Worm (Caenorhabditis elegans) whole organism, L4 larva: Measurements from ENCODE around the gene kqt-2.

ENCODE experiments used
- D1046.2 ChIP-seq: fragments of 200-800 bp; sonication (Bioruptor generic); IDR thresholded peaks from 2 replicates; pipeline ENCODE4 v1.3.6; 2022; ENCODE audit warnings: missing genetic modification characterization, missing compliant biosample characterization
- T26A8.4 ChIP-seq: fragments of 200-800 bp; sonication (Bioruptor generic); IDR thresholded peaks from 2 replicates; pipeline ENCODE4 v1.3.6; 2022; ENCODE audit warnings: missing genetic modification characterization, missing compliant biosample characterization
- Y75B8A.6 ChIP-seq: fragments of 200-800 bp; sonication (Bioruptor generic); IDR thresholded peaks from 2 replicates; pipeline ENCODE4 v1.3.6; 2022; ENCODE audit warnings: missing genetic modification reagents, missing genetic modification characterization, missing compliant biosample characterization
- ZK337.2 ChIP-seq: fragments of 200-800 bp; sonication (Bioruptor generic); IDR thresholded peaks from 2 replicates; pipeline ENCODE4 v1.3.6; 2022; ENCODE audit warnings: missing genetic modification reagents, missing genetic modification characterization, missing compliant biosample characterization
- aha-1 ChIP-seq: fragments of 150-350 bp; peaks from one replicate; lab custom pipeline; 2014; ENCODE audit warnings: missing biosample characterization, missing genetic modification characterization
- ama-1 ChIP-seq: fragments of 150-350 bp; optimal IDR thresholded peaks from 2 replicates; lab custom pipeline; 2014; ENCODE audit warnings: inconsistent platforms, mixed read lengths
- arid-1 ChIP-seq: fragments of 200-800 bp; sonication (Bioruptor generic); conservative IDR thresholded peaks from 2 replicates; pipeline ENCODE4 v1.3.6; 2022; ENCODE audit warnings: missing genetic modification reagents, missing genetic modification characterization, missing compliant biosample characterization
- ceh-20 ChIP-seq: fragments of 200-800 bp; sonication (Bioruptor generic); IDR thresholded peaks from 2 replicates; pipeline ENCODE4 v1.3.6; 2022; ENCODE audit warnings: missing genetic modification reagents, missing genetic modification characterization, missing compliant biosample characterization
- ceh-28 ChIP-seq: fragments of 150-350 bp; optimal IDR thresholded peaks from 2 replicates; lab custom pipeline; 2014; ENCODE audit warnings: missing biosample characterization, missing genetic modification reagents, missing genetic modification characterization
- ceh-44 ChIP-seq: fragments of 200-800 bp; sonication (Bioruptor generic); IDR thresholded peaks from 2 replicates; pipeline ENCODE4 v1.3.6; 2022; ENCODE audit warnings: missing genetic modification reagents, missing genetic modification characterization, missing compliant biosample characterization
- ctbp-1 ChIP-seq: fragments of 200-800 bp; sonication (Bioruptor generic); IDR thresholded peaks from 2 replicates; pipeline ENCODE4 v1.3.6; 2022; ENCODE audit warnings: missing genetic modification reagents, missing genetic modification characterization, missing compliant biosample characterization
- daf-16 ChIP-seq, 3 experiments: sonication (generic microtip); optimal IDR thresholded peaks; 2 replicates each; lab custom pipeline; 2016 to 2017; ENCODE audit warnings: missing genetic modification characterization in 3 of 3, missing genetic modification reagents in 3 of 3, mild to moderate bottlenecking in 2 of 3, missing compliant biosample characterization in 2 of 3, missing biosample characterization in 1 of 3, moderate library complexity in 1 of 3
- dmd-6 ChIP-seq: fragments of 200-800 bp; sonication (Bioruptor generic); IDR thresholded peaks from 2 replicates; pipeline ENCODE4 v1.3.6; 2022; ENCODE audit warnings: missing genetic modification reagents, missing genetic modification characterization, missing compliant biosample characterization
- dmd-8 ChIP-seq: fragments of 200-800 bp; sonication (Bioruptor generic); IDR thresholded peaks from 2 replicates; pipeline ENCODE4 v1.3.6; 2022; ENCODE audit warnings: missing genetic modification characterization, missing compliant biosample characterization
- dmd-9 ChIP-seq: fragments of 200-800 bp; sonication (Bioruptor generic); IDR thresholded peaks from 2 replicates; pipeline ENCODE4 v1.3.6; 2022; ENCODE audit warnings: missing genetic modification reagents, missing genetic modification characterization, missing compliant biosample characterization
- dpl-1 ChIP-seq: fragments of 150-350 bp; optimal IDR thresholded peaks from 2 replicates; lab custom pipeline; 2014; ENCODE audit warnings: missing biosample characterization, missing genetic modification reagents, missing genetic modification characterization
- dve-1 ChIP-seq: sonication (generic microtip); optimal IDR thresholded peaks from 2 replicates; lab custom pipeline; 2017; ENCODE audit warnings: antibody characterized with exemption, mild to moderate bottlenecking, missing genetic modification characterization, missing compliant biosample characterization; ENCODE audit not compliant: insufficient read depth
- egl-43 ChIP-seq: fragments of 200-800 bp; sonication (Bioruptor generic); IDR thresholded peaks from 2 replicates; pipeline ENCODE4 v1.3.6; 2022; ENCODE audit warnings: missing genetic modification reagents, missing genetic modification characterization, missing compliant biosample characterization
- gei-8 ChIP-seq: fragments of 200-800 bp; sonication (Bioruptor generic); optimal IDR thresholded peaks from 2 replicates; lab custom pipeline; 2018; ENCODE audit warnings: mild to moderate bottlenecking, missing genetic modification characterization, missing compliant biosample characterization
- hif-1 ChIP-seq, 2 experiments: sonication (generic microtip); optimal IDR thresholded peaks; 2 replicates each; lab custom pipeline; 2016 to 2017; ENCODE audit warnings: missing compliant biosample characterization in 2 of 2, missing genetic modification characterization in 2 of 2, missing genetic modification reagents in 2 of 2, missing genotype in 2 of 2, mild to moderate bottlenecking in 1 of 2
- hlh-11 ChIP-seq: fragments of 200-800 bp; sonication (Bioruptor generic); optimal IDR thresholded peaks from 2 replicates; lab custom pipeline; 2018; ENCODE audit warnings: mild to moderate bottlenecking, missing genetic modification characterization, missing compliant biosample characterization
- hlh-30 ChIP-seq: sonication (generic microtip); optimal IDR thresholded peaks from 2 replicates; lab custom pipeline; 2017; ENCODE audit warnings: antibody characterized with exemption, mild to moderate bottlenecking, missing genetic modification characterization, missing compliant biosample characterization; ENCODE audit not compliant: insufficient read depth
- lin-1 ChIP-seq: fragments of 200-800 bp; sonication (Bioruptor generic); IDR thresholded peaks from 2 replicates; pipeline ENCODE4 v1.3.6; 2022; ENCODE audit warnings: missing genetic modification reagents, missing genetic modification characterization, missing compliant biosample characterization
- lin-13 ChIP-seq: fragments of 150-350 bp; optimal IDR thresholded peaks from 2 replicates; lab custom pipeline; 2014; ENCODE audit warnings: missing biosample characterization, missing genetic modification reagents, missing genetic modification characterization
- lin-15B ChIP-seq: fragments of 150-350 bp; sonication (generic microtip); optimal IDR thresholded peaks from 3 replicates; lab custom pipeline; 2014; ENCODE audit warnings: missing biosample characterization, missing genetic modification characterization
- lin-39 ChIP-seq: fragments of 150-350 bp; optimal IDR thresholded peaks from 2 replicates; lab custom pipeline; 2014; ENCODE audit warnings: missing biosample characterization, missing genetic modification reagents, missing genetic modification characterization
- lsy-2 ChIP-seq, 2 experiments: fragments of 150-350 bp in 1 of 2; sonication (generic microtip) in 1 of 2; optimal IDR thresholded peaks; 2 replicates each; lab custom pipeline; 2014 to 2017; ENCODE audit warnings: missing biosample characterization in 2 of 2, missing genetic modification characterization in 2 of 2
- madf-9 ChIP-seq: fragments of 200-800 bp; sonication (Bioruptor generic); conservative IDR thresholded peaks from 2 replicates; pipeline ENCODE4 v1.3.6; 2022; ENCODE audit warnings: missing genetic modification reagents, missing genetic modification characterization, missing compliant biosample characterization
- mdl-1 ChIP-seq, 2 experiments: fragments of 150-350 bp in 1 of 2; sonication (generic microtip) in 1 of 2; optimal IDR thresholded peaks; 2 replicates each; lab custom pipeline; 2014 to 2017; ENCODE audit warnings: missing biosample characterization in 2 of 2, missing genetic modification characterization in 2 of 2
- nhr-25 ChIP-seq: sonication (generic microtip); optimal IDR thresholded peaks from 2 replicates; lab custom pipeline; 2017; ENCODE audit warnings: missing genetic modification characterization, mild to moderate bottlenecking, missing compliant biosample characterization, antibody characterized with exemption, moderate library complexity, borderline replicate concordance; ENCODE audit not compliant: insufficient read depth
- nhr-28 ChIP-seq: fragments of 150-350 bp; optimal IDR thresholded peaks from 2 replicates; lab custom pipeline; 2014; ENCODE audit warnings: missing biosample characterization, missing genetic modification characterization
- nhr-42 ChIP-seq: fragments of 200-800 bp; sonication (Bioruptor generic); IDR thresholded peaks from 2 replicates; pipeline ENCODE4 v1.3.6; 2022; ENCODE audit warnings: missing genetic modification characterization, missing compliant biosample characterization
- nhr-48 ChIP-seq: sonication (generic microtip); optimal IDR thresholded peaks from 2 replicates; lab custom pipeline; 2016; ENCODE audit warnings: mild to moderate bottlenecking, missing genetic modification characterization, missing compliant biosample characterization
- nhr-6 ChIP-seq: fragments of 150-350 bp; optimal IDR thresholded peaks from 2 replicates; lab custom pipeline; 2014; ENCODE audit warnings: missing biosample characterization, missing genetic modification characterization
- php-3 ChIP-seq: fragments of 200-800 bp; sonication (Bioruptor generic); IDR thresholded peaks from 2 replicates; pipeline ENCODE4 v1.3.6; 2022; ENCODE audit warnings: missing genetic modification reagents, missing genetic modification characterization, missing compliant biosample characterization
- pqm-1 ChIP-seq: sonication (generic microtip); optimal IDR thresholded peaks from 2 replicates; lab custom pipeline; 2017; ENCODE audit warnings: missing biosample characterization, missing genetic modification characterization
- snpc-1.2 ChIP-seq: fragments of 200-800 bp; sonication (Bioruptor generic); IDR thresholded peaks from 2 replicates; pipeline ENCODE4 v1.3.6; 2022; ENCODE audit warnings: missing genetic modification reagents, missing genetic modification characterization, missing compliant biosample characterization
- spr-1 ChIP-seq: sonication (generic microtip); optimal IDR thresholded peaks from 2 replicates; lab custom pipeline; 2016; ENCODE audit warnings: mild to moderate bottlenecking, missing genetic modification characterization, missing compliant biosample characterization
- tag-97 ChIP-seq: fragments of 200-800 bp; sonication (Bioruptor generic); IDR thresholded peaks from 2 replicates; pipeline ENCODE4 v1.3.6; 2022; ENCODE audit warnings: missing genetic modification characterization, missing compliant biosample characterization
- tra-1 ChIP-seq: fragments of 200-800 bp; sonication (Bioruptor generic); IDR thresholded peaks from 2 replicates; pipeline ENCODE4 v1.3.6; 2022; ENCODE audit warnings: missing genetic modification reagents, missing genetic modification characterization, missing compliant biosample characterization
- unc-62 ChIP-seq, 3 experiments: fragments of 150-350 bp in 1 of 3; sonication (generic microtip); optimal IDR thresholded peaks in 2 of 3; peaks in 1 of 3; 1 replicate in 1 of 3; 2 replicates in 2 of 3; lab custom pipeline; 2014 to 2017; ENCODE audit warnings: missing biosample characterization in 3 of 3, missing genetic modification characterization in 3 of 3, missing genetic modification reagents in 3 of 3, missing genotype in 1 of 3
- zag-1 ChIP-seq: fragments of 150-350 bp; optimal IDR thresholded peaks from 2 replicates; lab custom pipeline; 2014; ENCODE audit warnings: missing biosample characterization, missing genetic modification characterization
- zfp-2 ChIP-seq: sonication (generic microtip); optimal IDR thresholded peaks from 2 replicates; lab custom pipeline; 2016; ENCODE audit warnings: mild to moderate bottlenecking, missing genetic modification characterization, missing compliant biosample characterization
- zip-11 ChIP-seq: fragments of 200-800 bp; sonication (Bioruptor generic); IDR thresholded peaks from 2 replicates; pipeline ENCODE4 v1.3.6; 2022; ENCODE audit warnings: missing genetic modification characterization, missing compliant biosample characterization

kqt-2 gene

DNA sequence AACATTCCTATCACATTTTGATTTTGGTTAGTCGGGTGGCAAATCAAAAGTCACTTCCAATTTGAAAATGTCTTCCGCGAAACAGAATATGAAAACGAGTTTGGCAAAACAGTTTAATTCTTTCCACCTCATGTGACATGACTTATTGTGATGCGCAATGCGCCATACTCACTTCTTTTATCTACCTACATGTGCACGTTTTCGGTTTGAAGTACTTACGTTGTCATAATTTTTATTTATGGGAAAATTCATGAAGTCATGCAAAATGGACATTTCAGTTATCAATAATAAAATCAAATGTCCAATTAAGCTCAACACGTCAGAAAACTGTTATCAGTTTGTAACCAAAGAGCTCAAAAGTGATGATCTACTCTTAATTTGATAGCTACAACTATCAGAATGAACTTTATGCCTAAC is 7.5 kb downstream of the kqt-2 start:
- peak; percentile 80 for TF ChIP-seq php-3 (GFP tag; lab: Robert Waterston, UW)
- peak; percentile 67 for TF ChIP-seq dmd-6
- peak; percentile 64 for TF ChIP-seq hlh-11
- no peak for TF ChIP-seq aha-1 (tag; lab: Kevin White, UChicago)
- no peak for TF ChIP-seq gei-8
- peak; percentile 73 for TF ChIP-seq pqm-1 (tag; lab: Kevin White, UChicago)
- TF ChIP-seq mdl-1 (tag; optimal IDR thresholded peaks at IDR 0.05; lab: Kevin White, UChicago) = peak in 1 of 2 experiments; percentile 26
- TF ChIP-seq nhr-28 (tag; lab: Kevin White, UChicago) = peak; percentile 75
- TF ChIP-seq daf-16 (GFP tag; optimal IDR thresholded peaks at IDR 0.05; lab: Kevin White, UChicago) = no peak
- peak; percentile 82 for TF ChIP-seq daf-16 (tag; optimal IDR thresholded peaks at IDR 0.05; lab: Kevin White, UChicago)
- no peak for TF ChIP-seq arid-1
- TF ChIP-seq ctbp-1 (GFP tag; lab: Robert Waterston, UW) = no peak
- TF ChIP-seq tra-1 = peak; percentile 44; the same call in 1 of the 2 replicates
- TF ChIP-seq unc-62 (GFP tag; optimal IDR thresholded peaks at IDR 0.05 in 1 of 2; lab: Kevin White, UChicago) = peak in 1 of 2 experiments; percentile 77
- no peak for TF ChIP-seq unc-62 (tag; optimal IDR thresholded peaks at IDR 0.05; lab: Kevin White, UChicago)
- TF ChIP-seq nhr-42 (GFP tag; lab: Robert Waterston, UW) = no peak
- no peak for TF ChIP-seq ceh-44 (GFP tag; lab: Robert Waterston, UW)
- peak; percentile 79 for TF ChIP-seq dve-1 (tag; lab: Kevin White, UChicago)
- TF ChIP-seq hlh-30 (tag; lab: Kevin White, UChicago) = peak; percentile 59
- TF ChIP-seq ceh-20 (GFP tag; lab: Robert Waterston, UW) = 0 out of 2 replicates have a peak, but pooled peaks have one; percentile 31
- TF ChIP-seq hif-1 (tag; optimal IDR thresholded peaks at IDR 0.05; lab: Kevin White, UChicago) = no peak

DNA sequence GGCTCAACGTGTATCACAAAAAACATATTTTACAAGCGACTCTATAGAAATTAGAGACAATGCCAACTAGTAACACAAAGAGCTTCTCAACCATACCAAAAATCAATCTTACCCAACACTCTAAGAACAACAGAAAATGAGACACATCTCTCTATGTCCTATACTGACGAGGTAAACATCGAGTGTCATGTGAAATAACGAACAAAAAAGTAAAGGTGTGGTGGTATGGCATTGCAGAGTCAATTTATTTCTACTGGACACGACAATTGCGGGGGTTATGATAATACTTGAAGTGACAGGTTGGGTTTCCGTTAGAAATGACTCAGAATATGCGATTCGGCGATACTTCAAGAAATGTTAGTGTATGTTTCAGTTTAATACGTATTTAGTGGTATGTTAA is 9.7 kb downstream of the kqt-2 start:
- TF ChIP-seq dmd-9 = no peak
- peak in 1 of 2 experiments; percentile 86 for TF ChIP-seq unc-62 (GFP tag; optimal IDR thresholded peaks at IDR 0.05 in 1 of 2; lab: Kevin White, UChicago)
- TF ChIP-seq unc-62 (tag; optimal IDR thresholded peaks at IDR 0.05; lab: Kevin White, UChicago) = no peak
- TF ChIP-seq tag-97 (GFP tag; lab: Robert Waterston, UW) = no peak
- no peak for TF ChIP-seq daf-16 (GFP tag; optimal IDR thresholded peaks at IDR 0.05; lab: Kevin White, UChicago)
- peak; percentile 51 for TF ChIP-seq daf-16 (tag; optimal IDR thresholded peaks at IDR 0.05; lab: Kevin White, UChicago)
- TF ChIP-seq nhr-6 (tag; lab: Kevin White, UChicago) = peak; percentile 40
- peak; percentile 31 for TF ChIP-seq hlh-30 (tag; lab: Kevin White, UChicago)
- no peak for TF ChIP-seq mdl-1 (tag; optimal IDR thresholded peaks at IDR 0.05; lab: Kevin White, UChicago)
- no peak for TF ChIP-seq lin-39

DNA sequence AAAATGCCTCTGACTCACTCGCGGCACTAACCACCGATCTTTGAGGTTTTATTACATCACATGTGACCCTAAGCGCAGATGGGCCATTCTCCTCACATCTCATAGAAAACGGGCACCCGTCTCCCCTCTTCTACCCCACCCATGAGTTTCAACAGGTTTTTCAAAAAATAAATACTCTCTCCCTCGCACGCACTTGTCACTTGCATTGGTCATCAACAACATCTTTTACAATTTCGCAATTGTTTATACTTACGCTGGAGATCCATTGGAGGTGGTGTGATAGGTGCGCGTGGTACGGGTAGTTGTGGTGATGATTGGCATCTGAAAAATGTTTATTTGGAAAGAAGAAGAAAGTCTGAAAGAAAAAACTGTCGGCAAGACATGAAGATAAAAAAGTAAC is 10.2 kb downstream of the kqt-2 start, which contains the start of gene M60.4:
M60.4 (minus strand) TSS at position 321 of the 400 bp plus-strand sequence.
- no peak for TF ChIP-seq lin-13
- no peak for TF ChIP-seq ctbp-1 (GFP tag; lab: Robert Waterston, UW)
- TF ChIP-seq zag-1 = no peak
- TF ChIP-seq zfp-2 (tag; lab: Kevin White, UChicago) = no peak
- TF ChIP-seq unc-62 (GFP tag; optimal IDR thresholded peaks at IDR 0.05 in 1 of 2; lab: Kevin White, UChicago) = peak in 1 of 2 experiments; percentile 100
- no peak for TF ChIP-seq unc-62 (tag; optimal IDR thresholded peaks at IDR 0.05; lab: Kevin White, UChicago)
- TF ChIP-seq nhr-48 (tag; lab: Kevin White, UChicago) = no peak
- no peak for TF ChIP-seq lin-39
- no peak for TF ChIP-seq ceh-28 (tag; lab: Kevin White, UChicago)
- no peak for TF ChIP-seq egl-43 (GFP tag; lab: Robert Waterston, UW)
- TF ChIP-seq hif-1 (tag; optimal IDR thresholded peaks at IDR 0.05; lab: Kevin White, UChicago) = peak in 1 of 2 experiments; percentile 28
- TF ChIP-seq madf-9 (GFP tag; lab: Robert Waterston, UW) = no peak
- no peak for TF ChIP-seq dpl-1 (GFP tag; lab: Kevin White, UChicago)
- TF ChIP-seq hlh-11 = peak; percentile 74
- no peak for TF ChIP-seq lin-15B (tag; lab: Kevin White, UChicago)
- TF ChIP-seq D1046.2 (GFP tag; lab: Robert Waterston, UW) = no peak
- TF ChIP-seq snpc-1.2 (GFP tag; lab: Robert Waterston, UW) = no peak
- no peak for TF ChIP-seq zip-11 (GFP tag; lab: Robert Waterston, UW)
- no peak for TF ChIP-seq dmd-8
- no peak for TF ChIP-seq spr-1 (tag; lab: Kevin White, UChicago)
- TF ChIP-seq nhr-28 (tag; lab: Kevin White, UChicago) = peak; percentile 62
- TF ChIP-seq gei-8 = no peak
- TF ChIP-seq lin-1 (GFP tag; lab: Robert Waterston, UW) = no peak
- TF ChIP-seq T26A8.4 (GFP tag; lab: Robert Waterston, UW) = no peak
- no peak for TF ChIP-seq Y75B8A.6
- TF ChIP-seq ama-1 = no peak
- TF ChIP-seq lsy-2 (tag; optimal IDR thresholded peaks at IDR 0.05; lab: Kevin White, UChicago) = peak in 1 of 2 experiments; percentile 36
- TF ChIP-seq nhr-25 (tag; lab: Kevin White, UChicago) = peak; percentile 18
- TF ChIP-seq ZK337.2 (GFP tag; lab: Robert Waterston, UW) = no peak
- TF ChIP-seq dmd-6 = peak; percentile 64
